Fruit fly (Drosophila melanogaster) whole organism: Measurements from ENCODE around the gene CG42299.

ENCODE experiments used
- CG8478 ChIP-seq: fragments of >200 bp; optimal IDR thresholded peaks from 2 replicates; lab custom pipeline; 2018; ENCODE audit warnings: inconsistent platforms
- Dll ChIP-seq: fragments of >200 bp; optimal IDR thresholded peaks from 2 replicates; lab custom pipeline; 2017
- EcR ChIP-seq, 2 experiments: fragments of >200 bp; optimal IDR thresholded peaks; 2 replicates each; lab custom pipeline; 2017; ENCODE audit warnings: missing biosample characterization in 2 of 2, missing genetic modification characterization in 2 of 2, missing genetic modification reagents in 2 of 2
- pan ChIP-seq: fragments of >200 bp; optimal IDR thresholded peaks from 2 replicates; lab custom pipeline; 2017
- psq ChIP-seq: fragments of >200 bp; optimal IDR thresholded peaks from 2 replicates; lab custom pipeline; 2017
- usp ChIP-seq: fragments of >200 bp; optimal IDR thresholded peaks from 2 replicates; lab custom pipeline; 2017; ENCODE audit warnings: missing biosample characterization, missing genetic modification characterization, mixed read lengths

dm6 chrX:15616532-15616931 is 41.0 kb upstream of the CG42299 start:
- TF ChIP-seq psq (lab: Kevin White, UChicago) (no peak), usp (GFP tag; lab: Kevin White, UChicago) (no peak), CG8478 (no peak), EcR (GFP tag; optimal IDR thresholded peaks at IDR 0.05; lab: Kevin White, UChicago) (no peak), pan (lab: Kevin White, UChicago) (no peak), Dll (lab: Kevin White, UChicago) (no peak)
